Worm (Caenorhabditis elegans) whole organism, L2 larva: Measurements from ENCODE around the gene C26B2.7.

Experiments
- F13H6.1 ChIP-seq: sonication (generic microtip); optimal IDR thresholded peaks from 2 replicates; lab custom pipeline; 2016; ENCODE audit warnings: missing genetic modification characterization, missing compliant biosample characterization
- Y55F3AM.14 ChIP-seq: fragments of 200-800 bp; sonication (Bioruptor generic); optimal IDR thresholded peaks from 2 replicates; lab custom pipeline; 2018; ENCODE audit warnings: mild to moderate bottlenecking, missing genetic modification characterization, missing compliant biosample characterization
- alr-1 ChIP-seq: fragments of 150-350 bp; optimal IDR thresholded peaks from 2 replicates; lab custom pipeline; 2014; ENCODE audit warnings: missing biosample characterization, missing genetic modification characterization
- aly-2 ChIP-seq: fragments of 150-350 bp; optimal IDR thresholded peaks from 2 replicates; lab custom pipeline; 2014; ENCODE audit warnings: missing biosample characterization, missing genetic modification characterization
- blmp-1 ChIP-seq: sonication (generic microtip); optimal IDR thresholded peaks from 2 replicates; lab custom pipeline; 2017; ENCODE audit warnings: missing genetic modification characterization, mild to moderate bottlenecking, missing compliant biosample characterization, antibody characterized with exemption, moderate library complexity; ENCODE audit not compliant: insufficient read depth
- ceh-16 ChIP-seq: fragments of 150-350 bp; optimal IDR thresholded peaks from 2 replicates; lab custom pipeline; 2014; ENCODE audit warnings: missing biosample characterization, missing genetic modification characterization
- ceh-82 ChIP-seq: fragments of 150-350 bp; optimal IDR thresholded peaks from 2 replicates; lab custom pipeline; 2014; ENCODE audit warnings: missing biosample characterization, missing genetic modification characterization
- dmd-4 ChIP-seq: sonication (generic microtip); optimal IDR thresholded peaks from 2 replicates; lab custom pipeline; 2017; ENCODE audit warnings: missing biosample characterization, missing genetic modification characterization
- egl-27 ChIP-seq: sonication (generic microtip); optimal IDR thresholded peaks from 3 replicates; lab custom pipeline; 2017; ENCODE audit warnings: missing biosample characterization, missing genetic modification reagents, missing genetic modification characterization
- elt-3 ChIP-seq: sonication (generic microtip); optimal IDR thresholded peaks from 2 replicates; lab custom pipeline; 2017; ENCODE audit warnings: missing biosample characterization, missing genetic modification characterization
- fos-1 ChIP-seq: fragments of 150-350 bp; optimal IDR thresholded peaks from 2 replicates; lab custom pipeline; 2014; ENCODE audit warnings: missing biosample characterization, missing genetic modification characterization
- gmeb-1 ChIP-seq: fragments of 150-350 bp; optimal IDR thresholded peaks from 2 replicates; lab custom pipeline; 2014; ENCODE audit warnings: missing biosample characterization, missing genetic modification characterization
- lin-13 ChIP-seq: fragments of 150-350 bp; optimal IDR thresholded peaks from 2 replicates; lab custom pipeline; 2014; ENCODE audit warnings: missing biosample characterization, missing genetic modification reagents, missing genetic modification characterization
- lin-39 ChIP-seq: fragments of 150-350 bp; optimal IDR thresholded peaks from 2 replicates; lab custom pipeline; 2014; ENCODE audit warnings: missing biosample characterization, missing genetic modification reagents, missing genetic modification characterization
- lsy-2 ChIP-seq, 2 experiments: fragments of 150-350 bp in 1 of 2; sonication (generic microtip) in 1 of 2; optimal IDR thresholded peaks; 2 replicates each; lab custom pipeline; 2014 to 2017; ENCODE audit warnings: missing biosample characterization in 2 of 2, missing genetic modification characterization in 2 of 2
- mab-5 ChIP-seq: fragments of 150-350 bp; optimal IDR thresholded peaks from 2 replicates; lab custom pipeline; 2014; ENCODE audit warnings: missing biosample characterization, missing genetic modification characterization
- mdl-1 ChIP-seq, 2 experiments: fragments of 150-350 bp in 1 of 2; sonication (generic microtip) in 1 of 2; optimal IDR thresholded peaks; 2 replicates each; lab custom pipeline; 2017; ENCODE audit warnings: missing biosample characterization in 2 of 2, missing genetic modification characterization in 2 of 2
- nhr-11 ChIP-seq: fragments of 150-350 bp; optimal IDR thresholded peaks from 2 replicates; lab custom pipeline; 2014; ENCODE audit warnings: missing biosample characterization, missing genetic modification characterization
- nhr-21 ChIP-seq: fragments of 150-350 bp; optimal IDR thresholded peaks from 2 replicates; lab custom pipeline; 2014; ENCODE audit warnings: missing biosample characterization, missing genetic modification characterization
- nhr-23 ChIP-seq: fragments of 150-350 bp; optimal IDR thresholded peaks from 2 replicates; lab custom pipeline; 2014; ENCODE audit warnings: missing biosample characterization, missing genetic modification reagents, missing genetic modification characterization
- nhr-25 ChIP-seq: fragments of 150-350 bp; sonication (generic microtip); optimal IDR thresholded peaks from 3 replicates; lab custom pipeline; 2014; ENCODE audit warnings: missing biosample characterization, missing genetic modification characterization
- nhr-6 ChIP-seq: fragments of 150-350 bp; optimal IDR thresholded peaks from 2 replicates; lab custom pipeline; 2014; ENCODE audit warnings: missing biosample characterization, missing genetic modification characterization
- peb-1 ChIP-seq: fragments of 150-350 bp; optimal IDR thresholded peaks from 2 replicates; lab custom pipeline; 2014; ENCODE audit warnings: missing biosample characterization, missing genetic modification characterization
- sma-3 ChIP-seq: sonication (generic microtip); optimal IDR thresholded peaks from 2 replicates; lab custom pipeline; 2016; ENCODE audit warnings: missing genetic modification reagents, missing genetic modification characterization, missing compliant biosample characterization
- snpc-4 ChIP-seq: fragments of 150-350 bp; optimal IDR thresholded peaks from 2 replicates; lab custom pipeline; 2014; ENCODE audit warnings: missing biosample characterization, missing genetic modification characterization
- unc-55 ChIP-seq: fragments of 150-350 bp; sonication (generic microtip); optimal IDR thresholded peaks from 3 replicates; lab custom pipeline; 2014; ENCODE audit warnings: missing biosample characterization, missing genetic modification reagents, missing genetic modification characterization
- unc-62 ChIP-seq: fragments of 150-350 bp; optimal IDR thresholded peaks from 2 replicates; lab custom pipeline; 2014; ENCODE audit warnings: missing biosample characterization, missing genetic modification reagents, missing genetic modification characterization

The C26B2.7 gene

ce11 chrIV:8048083-8048482 is 32.0 kb downstream of the C26B2.7 start:
- no peak for TF ChIP-seq gmeb-1 (tag; lab: Kevin White, UChicago)

- TF ChIP-seq alr-1 (tag; lab: Kevin White, UChicago) = no peak
These were observed 36.6 kb downstream of the C26B2.7 start for ce11 chrIV:8052694-8053093.

- TF ChIP-seq alr-1 (tag; lab: Kevin White, UChicago) (no peak), snpc-4 (tag; lab: Kevin White, UChicago) (no peak), Y55F3AM.14 (GFP tag; lab: Kevin White, UChicago) (no peak), mdl-1 (tag; optimal IDR thresholded peaks at IDR 0.05; lab: Kevin White, UChicago) (no peak), sma-3 (GFP tag; lab: Kevin White, UChicago) (no peak), nhr-11 (no peak), elt-3 (tag; lab: Kevin White, UChicago) (no peak), nhr-6 (tag; lab: Kevin White, UChicago) (no peak)
These were observed 37.9 kb downstream of the C26B2.7 start for ce11 chrIV:8053955-8054354.

- TF ChIP-seq egl-27 (no peak), ceh-82 (tag; lab: Kevin White, UChicago) (no peak), nhr-6 (tag; lab: Kevin White, UChicago) (no peak), ceh-16 (tag; lab: Kevin White, UChicago) (no peak), nhr-11 (no peak), unc-55 (GFP tag; lab: Kevin White, UChicago) (no peak), fos-1 (tag; lab: Kevin White, UChicago) (no peak), nhr-25 (tag; lab: Kevin White, UChicago) (no peak), alr-1 (tag; lab: Kevin White, UChicago) (no peak), lsy-2 (tag; optimal IDR thresholded peaks at IDR 0.05; lab: Kevin White, UChicago) (no peak), nhr-23 (tag; lab: Kevin White, UChicago) (no peak), unc-62 (no peak), aly-2 (tag; lab: Kevin White, UChicago) (no peak), peb-1 (tag; lab: Kevin White, UChicago) (no peak), F13H6.1 (tag; lab: Kevin White, UChicago) (no peak), elt-3 (tag; lab: Kevin White, UChicago) (no peak)
These were observed 45.2 kb downstream of the C26B2.7 start for ce11 chrIV:8061267-8061666.

ce11 chrIV:8062359-8062758 is 46.3 kb downstream of the C26B2.7 start, which contains the start of gene sax-7:
Gene sax-7, plus strand, starts transcription at chrIV:8062659.
- no peak for TF ChIP-seq mab-5 (tag; lab: Kevin White, UChicago)
- no peak for TF ChIP-seq egl-27
- no peak for TF ChIP-seq blmp-1 (tag; lab: Kevin White, UChicago)
- no peak for TF ChIP-seq lin-39 (tag; lab: Kevin White, UChicago)
- TF ChIP-seq nhr-25 (tag; lab: Kevin White, UChicago) = no peak
- no peak for TF ChIP-seq peb-1 (tag; lab: Kevin White, UChicago)
- no peak for TF ChIP-seq lin-13 (GFP tag; lab: Kevin White, UChicago)
- no peak for TF ChIP-seq Y55F3AM.14 (GFP tag; lab: Kevin White, UChicago)
- no peak for TF ChIP-seq dmd-4 (tag; lab: Kevin White, UChicago)
- no peak for TF ChIP-seq elt-3 (tag; lab: Kevin White, UChicago)
- no peak for TF ChIP-seq nhr-11
- TF ChIP-seq nhr-21 (tag; lab: Kevin White, UChicago) = no peak
- no peak for TF ChIP-seq gmeb-1 (tag; lab: Kevin White, UChicago)
